Worm (Caenorhabditis elegans) whole organism, L1 larva: ENCODE results near the gene ttn-1.

ENCODE experiments used
- C16A3.4 ChIP-seq: fragments of 150-350 bp; optimal IDR thresholded peaks from 2 replicates; lab custom pipeline; 2014; ENCODE audit warnings: missing biosample characterization, missing genetic modification characterization
- lin-13 ChIP-seq: fragments of 150-350 bp; optimal IDR thresholded peaks from 2 replicates; lab custom pipeline; 2014; ENCODE audit warnings: missing biosample characterization, missing genetic modification reagents, missing genetic modification characterization
- mdl-1 ChIP-seq, 2 experiments: fragments of 150-350 bp; optimal IDR thresholded peaks; 2 replicates each; lab custom pipeline; 2014 to 2017; ENCODE audit warnings: missing biosample characterization in 2 of 2, missing genetic modification characterization in 2 of 2, inconsistent platforms in 1 of 2
- nhr-28 ChIP-seq: fragments of 150-350 bp; optimal IDR thresholded peaks from 2 replicates; lab custom pipeline; 2014; ENCODE audit warnings: missing biosample characterization, missing genetic modification characterization
- skn-1 ChIP-seq: fragments of 150-350 bp; optimal IDR thresholded peaks from 2 replicates; lab custom pipeline; 2014; ENCODE audit warnings: missing biosample characterization, missing genetic modification characterization
- snpc-4 ChIP-seq: fragments of 150-350 bp; optimal IDR thresholded peaks from 2 replicates; lab custom pipeline; 2014; ENCODE audit warnings: missing biosample characterization, missing genetic modification characterization
- tbx-2 ChIP-seq: sonication (generic microtip); optimal IDR thresholded peaks from 2 replicates; lab custom pipeline; 2016; ENCODE audit warnings: missing genetic modification characterization, missing compliant biosample characterization
- unc-62 ChIP-seq: fragments of 150-350 bp; optimal IDR thresholded peaks from 2 replicates; lab custom pipeline; 2014; ENCODE audit warnings: missing biosample characterization, missing genetic modification reagents, missing genetic modification characterization
- zag-1 ChIP-seq: fragments of 150-350 bp; optimal IDR thresholded peaks from 2 replicates; lab custom pipeline; 2014; ENCODE audit warnings: missing biosample characterization, missing genetic modification characterization
- ztf-11 ChIP-seq, 2 experiments: sonication (generic microtip); optimal IDR thresholded peaks; 2 replicates each; lab custom pipeline; 2016 to 2017; ENCODE audit warnings: missing genetic modification characterization in 2 of 2, missing biosample characterization in 1 of 2, missing compliant biosample characterization in 1 of 2

- TF ChIP-seq tbx-2 (tag; lab: Kevin White, UChicago) = no peak
- TF ChIP-seq mdl-1 (tag; optimal IDR thresholded peaks at IDR 0.05; lab: Kevin White, UChicago) = no peak
- TF ChIP-seq ztf-11 (tag; optimal IDR thresholded peaks at IDR 0.05; lab: Kevin White, UChicago) = no peak
- no peak for TF ChIP-seq unc-62
- no peak for TF ChIP-seq zag-1
- TF ChIP-seq skn-1 = no peak
- no peak for TF ChIP-seq snpc-4
- TF ChIP-seq nhr-28 = no peak
- no peak for TF ChIP-seq C16A3.4 (tag; lab: Kevin White, UChicago)
- TF ChIP-seq lin-13 (GFP tag; lab: Kevin White, UChicago) = no peak
Observed at ce11 chrV:6224019-6224335, 21.5 kb upstream of the ttn-1 start.
